Fruit fly (Drosophila melanogaster) whole organism, prepupa: ENCODE results near the gene ACXD.
A peak's percentile ranks its signal among the peaks of the same experiment; 100 is the strongest.

Experiments used
- CG10631 ChIP-seq: fragments of 200-800 bp; sonication (Bioruptor generic); optimal IDR thresholded peaks from 2 replicates; lab custom pipeline; 2016; ENCODE audit warnings: missing biosample characterization, missing genetic modification characterization
- CG11294 ChIP-seq: fragments of 200-800 bp; sonication (Bioruptor generic); IDR thresholded peaks from 2 replicates; pipeline ENCODE4 v1.3.6; 2022; ENCODE audit warnings: missing biosample characterization, missing genetic modification characterization
- CG11762 ChIP-seq: fragments of 200-800 bp; sonication (Bioruptor generic); optimal IDR thresholded peaks from 3 replicates; lab custom pipeline; 2016; ENCODE audit warnings: missing biosample characterization, missing genetic modification characterization; ENCODE audit not compliant: insufficient read depth
- CG15336 ChIP-seq: fragments of 200-800 bp; sonication (Bioruptor generic); IDR thresholded peaks from 2 replicates; pipeline ENCODE4 v1.3.6; 2022; ENCODE audit warnings: missing biosample characterization, missing genetic modification characterization
- CG16779 ChIP-seq: fragments of 200-800 bp; sonication (Bioruptor generic); optimal IDR thresholded peaks from 3 replicates; lab custom pipeline; 2017; ENCODE audit warnings: missing biosample characterization, mild to moderate bottlenecking, missing genetic modification characterization
- CG3032 ChIP-seq: fragments of 200-800 bp; optimal IDR thresholded peaks from 2 replicates; lab custom pipeline; 2019; ENCODE audit warnings: missing biosample characterization, mild to moderate bottlenecking, missing genetic modification characterization, moderate library complexity
- CG31627 ChIP-seq: fragments of 200-800 bp; sonication (Bioruptor generic); optimal IDR thresholded peaks from 3 replicates; lab custom pipeline; 2016; ENCODE audit warnings: missing biosample characterization, missing genetic modification characterization
- CG34406 ChIP-seq: fragments of 200-800 bp; sonication (Bioruptor generic); optimal IDR thresholded peaks from 3 replicates; lab custom pipeline; 2016; ENCODE audit warnings: missing biosample characterization, missing genetic modification characterization
- CG3919 ChIP-seq: fragments of 200-800 bp; sonication (Bioruptor generic); optimal IDR thresholded peaks from 3 replicates; lab custom pipeline; 2016; ENCODE audit warnings: missing biosample characterization, missing genetic modification characterization
- CG4318 ChIP-seq: fragments of 200-800 bp; sonication (Bioruptor generic); optimal IDR thresholded peaks from 3 replicates; lab custom pipeline; 2017; ENCODE audit warnings: missing biosample characterization, mild to moderate bottlenecking, missing genetic modification characterization
- CG6276 ChIP-seq: fragments of 200-800 bp; sonication (Bioruptor generic); optimal IDR thresholded peaks from 2 replicates; lab custom pipeline; 2017; ENCODE audit warnings: missing biosample characterization, mild to moderate bottlenecking, missing genetic modification characterization
- CG6792 ChIP-seq: fragments of 200-800 bp; sonication (Bioruptor generic); optimal IDR thresholded peaks from 3 replicates; lab custom pipeline; 2016; ENCODE audit warnings: missing biosample characterization, missing genetic modification characterization
- CG6808 ChIP-seq: fragments of 200-800 bp; sonication (Bioruptor generic); optimal IDR thresholded peaks from 3 replicates; lab custom pipeline; 2017; ENCODE audit warnings: missing biosample characterization, missing genetic modification characterization, mild to moderate bottlenecking, moderate library complexity, missing genetic modification reagents
- CG8119 ChIP-seq: fragments of 200-800 bp; sonication (Bioruptor generic); IDR thresholded peaks from 3 replicates; pipeline ENCODE4 v1.3.6; 2022; ENCODE audit warnings: missing biosample characterization, missing genetic modification characterization
- CG8632 ChIP-seq: fragments of 200-800 bp; sonication (Bioruptor generic); optimal IDR thresholded peaks from 3 replicates; lab custom pipeline; 2016; ENCODE audit warnings: missing biosample characterization, missing genetic modification characterization
- Eip75B ChIP-seq: fragments of 200-800 bp; sonication (Bioruptor generic); optimal IDR thresholded peaks from 3 replicates; lab custom pipeline; 2016; ENCODE audit warnings: missing biosample characterization, missing genetic modification characterization
- Eip78C ChIP-seq: fragments of 200-800 bp; sonication (Bioruptor generic); peaks from one replicate; lab custom pipeline; 2016; ENCODE audit warnings: missing biosample characterization, missing genetic modification characterization
- Eip93F ChIP-seq: fragments of 200-800 bp; sonication (Bioruptor generic); optimal IDR thresholded peaks from 2 replicates; lab custom pipeline; 2016; ENCODE audit warnings: missing biosample characterization, mild to moderate bottlenecking, missing genetic modification characterization
- Smox ChIP-seq: fragments of 200-800 bp; sonication (Bioruptor generic); optimal IDR thresholded peaks from 3 replicates; lab custom pipeline; 2016; ENCODE audit warnings: missing biosample characterization, missing genetic modification characterization
- Sox102F ChIP-seq: fragments of 200-800 bp; sonication (Bioruptor generic); optimal IDR thresholded peaks from 2 replicates; lab custom pipeline; 2016; ENCODE audit warnings: missing biosample characterization, mild to moderate bottlenecking, missing genetic modification characterization
- Sox14 ChIP-seq: fragments of 200-800 bp; sonication (Bioruptor generic); optimal IDR thresholded peaks from 3 replicates; lab custom pipeline; 2016; ENCODE audit warnings: missing biosample characterization, missing genetic modification characterization
- dac ChIP-seq: fragments of 200-800 bp; sonication (Bioruptor generic); optimal IDR thresholded peaks from 2 replicates; lab custom pipeline; 2017; ENCODE audit warnings: missing biosample characterization, mild to moderate bottlenecking, missing genetic modification characterization
- eg ChIP-seq: fragments of 200-800 bp; sonication (Bioruptor generic); IDR thresholded peaks from 3 replicates; pipeline ENCODE4 v1.3.6; 2022; ENCODE audit warnings: missing biosample characterization, missing genetic modification characterization
- esn ChIP-seq: fragments of 200-800 bp; sonication (Bioruptor generic); optimal IDR thresholded peaks from 2 replicates; lab custom pipeline; 2016; ENCODE audit warnings: missing biosample characterization, mild to moderate bottlenecking, missing genetic modification characterization, moderate library complexity
- fd59A ChIP-seq: fragments of 200-800 bp; sonication (Bioruptor generic); optimal IDR thresholded peaks from 2 replicates; lab custom pipeline; 2017; ENCODE audit warnings: missing biosample characterization, mild to moderate bottlenecking, missing genetic modification characterization, missing genetic modification reagents
- fkh ChIP-seq: fragments of 200-800 bp; sonication (Bioruptor generic); optimal IDR thresholded peaks from 3 replicates; lab custom pipeline; 2017; ENCODE audit warnings: missing biosample characterization, mild to moderate bottlenecking, missing genetic modification characterization, moderate library complexity
- net ChIP-seq: fragments of 200-800 bp; sonication (Bioruptor generic); optimal IDR thresholded peaks from 3 replicates; lab custom pipeline; 2016; ENCODE audit warnings: missing biosample characterization, missing genetic modification characterization
- spab ChIP-seq: fragments of 200-800 bp; sonication (Bioruptor generic); optimal IDR thresholded peaks from 2 replicates; lab custom pipeline; 2017; ENCODE audit warnings: missing biosample characterization, mild to moderate bottlenecking, missing genetic modification characterization, missing genetic modification reagents
- svp ChIP-seq: fragments of 200-800 bp; sonication (Bioruptor generic); peaks from one replicate; lab custom pipeline; 2016; ENCODE audit warnings: missing biosample characterization, missing genetic modification characterization
- topi ChIP-seq: fragments of 200-800 bp; sonication (Bioruptor generic); optimal IDR thresholded peaks from 3 replicates; lab custom pipeline; 2016; ENCODE audit warnings: missing biosample characterization, missing genetic modification characterization
- vri ChIP-seq: fragments of 200-800 bp; sonication (Bioruptor generic); optimal IDR thresholded peaks from 3 replicates; lab custom pipeline; 2016; ENCODE audit warnings: missing biosample characterization, mild to moderate bottlenecking, missing genetic modification characterization

Gene ACXD

DNA sequence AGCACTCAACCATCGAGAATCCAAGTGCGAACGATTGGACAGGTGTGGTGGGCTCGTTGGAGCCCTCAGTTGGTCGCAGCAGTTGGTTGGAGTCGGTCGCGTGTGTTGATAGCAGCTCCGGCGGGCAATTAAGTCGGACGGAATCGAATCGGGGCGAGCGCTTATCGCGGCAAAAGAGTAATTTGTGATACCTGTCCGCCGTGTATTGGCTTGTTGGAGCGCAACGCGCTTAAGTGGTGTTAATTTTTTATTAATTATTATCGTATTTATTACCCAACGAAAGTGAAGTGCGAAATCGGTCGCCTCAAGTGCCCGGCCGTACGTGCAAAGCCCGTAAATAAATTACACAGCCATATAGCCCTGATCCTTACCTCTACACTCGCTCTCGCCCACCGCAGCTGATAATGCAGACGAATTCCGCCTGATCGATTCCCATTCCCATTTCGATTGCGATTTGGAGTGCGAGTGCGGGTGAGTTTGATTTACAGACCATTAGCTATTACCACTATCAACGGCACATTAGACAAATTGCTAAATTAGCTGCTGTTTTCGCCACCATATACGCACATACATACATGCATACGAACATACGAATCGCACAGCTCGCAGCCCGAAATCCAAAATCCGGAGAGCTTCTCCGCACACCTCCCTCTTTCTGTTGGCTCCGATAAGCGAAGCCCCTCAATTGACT is at the start of gene ACXD:
Gene ACXD, plus strand, starts transcription at position 66 of the 691 bp plus-strand sequence.
- TF ChIP-seq svp (peak; percentile 78), spab (GFP tag; lab: Kevin White, UChicago) (no peak), vri (GFP tag; lab: Kevin White, UChicago) (peak; percentile 46)

DNA sequence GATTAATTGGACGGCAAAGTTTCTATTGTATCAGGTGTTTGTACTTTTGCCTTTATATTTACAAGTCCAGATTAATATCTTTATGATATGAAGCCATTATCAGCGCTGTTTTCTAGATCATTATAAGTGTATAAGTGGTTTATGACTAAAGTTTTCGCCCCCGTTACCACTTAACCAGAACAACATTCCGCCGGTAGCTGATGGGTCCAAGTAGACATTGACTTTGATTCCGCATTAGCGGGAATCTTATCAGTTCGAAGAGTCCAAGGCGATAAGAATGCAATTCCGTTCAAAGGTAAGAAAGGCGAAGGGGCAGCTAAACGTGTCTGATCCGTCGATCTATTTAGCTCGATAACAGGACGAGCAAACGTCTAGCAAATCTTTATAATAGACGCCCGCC is 45.9 kb upstream of the ACXD start:
- no peak for TF ChIP-seq spab (GFP tag; lab: Kevin White, UChicago)
- TF ChIP-seq svp = peak; percentile 43

DNA sequence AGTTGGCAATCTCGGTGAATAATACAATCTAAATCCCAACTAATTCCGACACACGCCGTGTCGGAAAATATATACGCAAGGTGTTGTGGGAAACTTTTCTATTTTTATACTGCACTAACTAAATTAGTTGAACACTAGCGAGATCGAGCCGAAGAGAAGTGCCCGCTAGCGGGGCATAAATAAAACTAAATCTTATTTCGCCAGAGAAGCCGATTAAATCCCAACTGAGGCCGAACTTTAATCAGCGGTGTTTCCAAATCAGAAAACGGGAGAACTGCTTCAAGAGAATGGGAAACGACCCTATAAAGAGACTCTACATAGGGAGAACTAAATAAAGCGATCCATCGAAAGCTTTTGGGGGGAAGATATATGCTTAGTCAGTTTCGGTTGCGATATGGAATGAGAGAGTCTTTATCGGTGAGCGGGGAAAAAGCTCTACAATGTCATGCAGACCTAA is 45.4 kb upstream of the ACXD start, which contains the start of gene CG5707:
Gene CG5707, minus strand, starts transcription at position 228 of the 457 bp plus-strand sequence.
- no peak for TF ChIP-seq CG34406 (GFP tag; lab: Kevin White, UChicago)
- peak; percentile 16 for TF ChIP-seq Eip78C (GFP tag; lab: Kevin White, UChicago)

DNA sequence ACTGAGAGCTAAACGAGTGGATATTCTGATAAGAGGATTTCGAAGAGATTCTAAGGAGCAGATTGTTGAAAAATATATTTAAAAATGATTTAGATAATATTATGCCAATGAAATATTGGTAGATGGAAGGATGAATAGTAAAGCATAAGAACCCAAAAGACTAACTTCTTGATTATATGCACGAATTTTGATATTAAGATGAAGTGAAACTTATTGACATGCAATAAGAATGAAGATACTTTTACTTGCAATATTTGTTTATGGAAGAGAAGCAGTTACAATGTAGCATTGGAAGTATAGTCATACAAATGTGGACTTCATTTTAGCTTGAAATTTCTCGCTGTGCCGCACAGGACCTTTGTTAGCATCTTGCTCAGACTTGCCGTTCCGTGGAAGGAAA is 40.7 kb upstream of the ACXD start, which contains the start of gene CG8960:
Gene CG8960, plus strand, starts transcription at position 301 of the 400 bp plus-strand sequence.
- TF ChIP-seq CG6276 = no peak
- no peak for TF ChIP-seq Sox102F (GFP tag; lab: Kevin White, UChicago)
- TF ChIP-seq Smox (GFP tag; lab: Kevin White, UChicago) = no peak
- TF ChIP-seq CG8632 (GFP tag; lab: Kevin White, UChicago) = no peak
- TF ChIP-seq CG15336 (GFP tag; lab: Robert Waterston, UW) = no peak
- TF ChIP-seq CG11762 (GFP tag; lab: Kevin White, UChicago) = no peak
- no peak for TF ChIP-seq CG31627 (GFP tag; lab: Kevin White, UChicago)
- no peak for TF ChIP-seq vri (GFP tag; lab: Kevin White, UChicago)
- TF ChIP-seq fkh (GFP tag; lab: Kevin White, UChicago) = no peak
- no peak for TF ChIP-seq CG6808 (GFP tag; lab: Kevin White, UChicago)
- TF ChIP-seq CG8119 (GFP tag; lab: Robert Waterston, UW) = no peak
- no peak for TF ChIP-seq esn (GFP tag; lab: Kevin White, UChicago)
- no peak for TF ChIP-seq topi
- no peak for TF ChIP-seq CG4318 (GFP tag; lab: Kevin White, UChicago)
- TF ChIP-seq CG3919 = no peak

DNA sequence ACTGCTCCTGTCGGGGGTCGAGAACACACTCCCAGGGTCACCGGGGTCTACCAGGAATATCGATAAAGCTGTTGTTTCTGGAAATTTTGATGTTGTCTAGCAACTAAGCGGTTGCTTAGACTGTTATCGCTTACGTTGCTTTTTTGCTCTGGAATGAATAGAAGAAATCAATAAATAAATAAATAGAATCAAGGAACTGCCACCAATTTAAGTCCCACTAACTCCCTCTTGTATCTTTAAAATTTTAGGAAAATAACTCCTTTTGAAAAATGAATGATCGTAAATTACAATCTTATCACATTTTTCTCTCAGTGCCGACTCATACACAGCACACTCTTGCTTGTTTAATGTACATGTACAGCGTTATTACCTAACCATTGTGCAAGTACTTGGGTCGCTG is 25.0 kb upstream of the ACXD start, which contains the start of gene CG15878:
Gene CG15878, minus strand, starts transcription at position 101 of the 400 bp plus-strand sequence.
- TF ChIP-seq CG11294 (GFP tag; lab: Robert Waterston, UW) (no peak), spab (GFP tag; lab: Kevin White, UChicago) (no peak), CG10631 (GFP tag; lab: Kevin White, UChicago) (no peak), net (GFP tag; lab: Kevin White, UChicago) (no peak), eg (GFP tag; lab: Robert Waterston, UW) (no peak), CG15336 (GFP tag; lab: Robert Waterston, UW) (no peak), Eip93F (GFP tag; lab: Kevin White, UChicago) (no peak), dac (no peak)

DNA sequence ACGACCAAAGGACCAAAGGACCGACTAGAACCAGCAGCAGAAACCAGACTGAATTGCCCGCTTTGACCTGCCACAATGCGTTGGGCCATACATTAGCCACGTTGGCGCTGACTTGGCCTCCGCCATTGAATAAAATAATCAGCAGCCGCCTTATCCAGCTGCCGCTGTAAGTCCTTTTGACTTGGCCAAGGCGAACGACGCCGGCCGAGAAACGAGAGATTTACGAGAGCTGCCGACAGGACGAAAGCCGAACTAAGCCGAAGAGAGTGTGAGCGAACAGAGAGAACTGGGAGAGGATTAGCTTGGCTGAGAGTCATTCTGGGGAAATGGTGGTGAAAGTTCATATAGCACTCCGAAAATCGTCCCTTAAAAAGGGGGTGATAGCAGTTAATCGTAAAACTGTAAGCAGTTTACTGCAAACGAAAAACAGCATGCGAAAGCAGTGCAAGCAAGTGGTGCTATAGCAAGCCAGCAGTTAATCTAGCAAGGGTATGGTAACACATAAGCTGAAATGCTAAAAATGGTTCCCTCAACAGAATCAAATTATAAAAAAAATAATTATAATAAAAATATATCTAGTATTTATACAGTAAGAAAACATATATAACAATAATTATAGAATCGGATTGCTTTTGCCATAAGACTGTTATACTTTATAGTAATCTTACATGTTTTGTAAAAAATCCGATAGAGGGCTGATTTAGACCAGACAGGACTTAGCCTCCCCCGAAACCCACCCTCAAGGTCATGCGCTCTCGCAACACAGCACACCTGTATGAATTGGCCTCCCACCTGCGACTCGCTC is 8.8 kb upstream of the ACXD start:
- TF ChIP-seq CG11762 (GFP tag; lab: Kevin White, UChicago) = no peak
- no peak for TF ChIP-seq CG6276
- TF ChIP-seq fd59A = no peak
- no peak for TF ChIP-seq CG6792
- TF ChIP-seq Sox14 (GFP tag; lab: Kevin White, UChicago) = no peak
- TF ChIP-seq CG3032 (tag; lab: Kevin White, UChicago) = no peak
- TF ChIP-seq esn (GFP tag; lab: Kevin White, UChicago) = no peak
- no peak for TF ChIP-seq svp
- TF ChIP-seq topi = no peak
- no peak for TF ChIP-seq CG16779 (tag; lab: Kevin White, UChicago)
- TF ChIP-seq eg (GFP tag; lab: Robert Waterston, UW) = no peak
- TF ChIP-seq Eip93F (GFP tag; lab: Kevin White, UChicago) = no peak
- no peak for TF ChIP-seq Eip75B (GFP tag; lab: Kevin White, UChicago)
